Fruit fly (Drosophila melanogaster) whole organism, pupa: Measurements from ENCODE around the gene Ilp8.

Source experiments
- CG10348 ChIP-seq: fragments of 200-800 bp; sonication (Bioruptor generic); IDR thresholded peaks from 2 replicates; pipeline ENCODE4 v1.3.6; 2022; ENCODE audit warnings: missing biosample characterization, missing genetic modification characterization
- CG13204 ChIP-seq: fragments of 200-800 bp; sonication (Bioruptor generic); optimal IDR thresholded peaks from 2 replicates; lab custom pipeline; 2018; ENCODE audit warnings: missing biosample characterization, mild to moderate bottlenecking, missing genetic modification characterization, moderate library complexity
- CG17806 ChIP-seq: fragments of 200-800 bp; sonication (Bioruptor generic); optimal IDR thresholded peaks from 2 replicates; lab custom pipeline; 2018; ENCODE audit warnings: missing biosample characterization, mild to moderate bottlenecking, missing genetic modification characterization, moderate library complexity
- CG32121 ChIP-seq: fragments of 200-800 bp; sonication (Bioruptor generic); IDR thresholded peaks from 2 replicates; pipeline ENCODE4 v1.3.6; 2022; ENCODE audit warnings: missing biosample characterization, missing genetic modification characterization
- CG8301 ChIP-seq: fragments of 200-800 bp; sonication (Bioruptor generic); optimal IDR thresholded peaks from 2 replicates; lab custom pipeline; 2018; ENCODE audit warnings: missing biosample characterization, mild to moderate bottlenecking, missing genetic modification characterization

- TF ChIP-seq CG10348 (GFP tag; lab: Robert Waterston, UW) (no peak), CG32121 (GFP tag; lab: Robert Waterston, UW) (no peak), CG8301 (no peak), CG17806 (tag; lab: Kevin White, UChicago) (no peak), CG13204 (GFP tag; lab: Kevin White, UChicago) (no peak)
These were observed 46.3 kb downstream of the Ilp8 start for dm6 chr3L:16985578-16985977.
